Fruit fly (Drosophila melanogaster) whole organism, embryonic: ENCODE data around the gene Mst57Da.

Experiments
- CG10267 ChIP-seq: fragments of 200-800 bp; sonication (Bioruptor generic); optimal IDR thresholded peaks from 2 replicates; lab custom pipeline; 2018; ENCODE audit warnings: missing biosample characterization, mild to moderate bottlenecking, missing genetic modification characterization, moderate library complexity
- CG11247 ChIP-seq: fragments of 200-800 bp; sonication (Bioruptor generic); IDR thresholded peaks from 2 replicates; pipeline ENCODE4 v1.3.6; 2022; ENCODE audit warnings: missing biosample characterization, missing genetic modification characterization
- CG11504 ChIP-seq: fragments of 200-800 bp; sonication (Bioruptor generic); optimal IDR thresholded peaks from 3 replicates; lab custom pipeline; 2019; ENCODE audit warnings: missing biosample characterization, mild to moderate bottlenecking, missing genetic modification characterization, moderate library complexity
- CG11696 ChIP-seq: fragments of 200-800 bp; sonication (Bioruptor generic); IDR thresholded peaks from 2 replicates; pipeline ENCODE4 v1.3.6; 2022; ENCODE audit warnings: missing biosample characterization, missing genetic modification characterization
- CG12391 ChIP-seq: fragments of 200-800 bp; sonication (Bioruptor generic); optimal IDR thresholded peaks from 3 replicates; lab custom pipeline; 2018; ENCODE audit warnings: missing biosample characterization, mild to moderate bottlenecking, missing genetic modification characterization, moderate library complexity
- CG13123 ChIP-seq: fragments of 200-800 bp; sonication (Bioruptor generic); optimal IDR thresholded peaks from 2 replicates; lab custom pipeline; 2016; ENCODE audit warnings: missing biosample characterization, missing genetic modification characterization
- CG13287 ChIP-seq: fragments of 200-800 bp; sonication (Bioruptor generic); IDR thresholded peaks from 2 replicates; pipeline ENCODE4 v1.3.6; 2022; ENCODE audit warnings: missing biosample characterization, missing genetic modification characterization; ENCODE audit not compliant: partially characterized antibody
- CG13424 ChIP-seq: fragments of 200-800 bp; sonication (Bioruptor generic); optimal IDR thresholded peaks from 2 replicates; lab custom pipeline; 2019; ENCODE audit warnings: missing biosample characterization, mild to moderate bottlenecking, missing genetic modification characterization, moderate library complexity
- CG14441 ChIP-seq: fragments of 200-800 bp; sonication (Bioruptor generic); IDR thresholded peaks from 2 replicates; pipeline ENCODE4 v1.3.6; 2022; ENCODE audit warnings: missing biosample characterization, missing genetic modification characterization
- CG15514 ChIP-seq: fragments of 200-800 bp; sonication (Bioruptor generic); optimal IDR thresholded peaks from 3 replicates; lab custom pipeline; 2017; ENCODE audit warnings: missing biosample characterization, missing genetic modification characterization, mild to moderate bottlenecking, moderate library complexity, missing genetic modification reagents
- CG1603 ChIP-seq: fragments of 200-800 bp; sonication (Bioruptor generic); optimal IDR thresholded peaks from 2 replicates; lab custom pipeline; 2019; ENCODE audit warnings: missing biosample characterization, mild to moderate bottlenecking, missing genetic modification characterization, moderate library complexity
- CG17186 ChIP-seq: fragments of 200-800 bp; sonication (Bioruptor generic); optimal IDR thresholded peaks from 3 replicates; lab custom pipeline; 2017; ENCODE audit warnings: missing biosample characterization, missing genetic modification reagents, missing genetic modification characterization
- CG32532 ChIP-seq: fragments of 200-800 bp; sonication (Bioruptor generic); IDR thresholded peaks from 2 replicates; pipeline ENCODE4 v1.3.6; 2022; ENCODE audit warnings: missing biosample characterization, missing genetic modification characterization
- CG32772 ChIP-seq: fragments of 200-800 bp; sonication (Bioruptor generic); IDR thresholded peaks from 2 replicates; pipeline ENCODE4 v1.3.6; 2022; ENCODE audit warnings: missing biosample characterization, missing genetic modification characterization
- CG3281 ChIP-seq: fragments of 200-800 bp; sonication (Bioruptor generic); optimal IDR thresholded peaks from 3 replicates; lab custom pipeline; 2017; ENCODE audit warnings: missing biosample characterization, mild to moderate bottlenecking, missing genetic modification characterization
- CG4617 ChIP-seq: fragments of 200-800 bp; sonication (Bioruptor generic); optimal IDR thresholded peaks from 3 replicates; lab custom pipeline; 2016; ENCODE audit warnings: missing biosample characterization, missing genetic modification characterization, borderline replicate concordance
- CG4820 ChIP-seq: fragments of 200-800 bp; sonication (Bioruptor generic); optimal IDR thresholded peaks from 3 replicates; lab custom pipeline; 2016; ENCODE audit warnings: missing biosample characterization, missing genetic modification characterization
- CG5245 ChIP-seq: fragments of 200-800 bp; sonication (Bioruptor generic); optimal IDR thresholded peaks from 3 replicates; lab custom pipeline; 2016; ENCODE audit warnings: missing biosample characterization, missing genetic modification characterization
- CG6854 ChIP-seq: fragments of 200-800 bp; sonication (Bioruptor generic); optimal IDR thresholded peaks from 3 replicates; lab custom pipeline; 2017; ENCODE audit warnings: missing biosample characterization, mild to moderate bottlenecking, missing genetic modification characterization
- CG7556 ChIP-seq: fragments of 200-800 bp; sonication (Bioruptor generic); optimal IDR thresholded peaks from 2 replicates; lab custom pipeline; 2017; ENCODE audit warnings: missing biosample characterization, mild to moderate bottlenecking, missing genetic modification characterization
- CG9797 ChIP-seq: fragments of 200-800 bp; sonication (Bioruptor generic); optimal IDR thresholded peaks from 3 replicates; lab custom pipeline; 2018; ENCODE audit warnings: missing biosample characterization, mild to moderate bottlenecking, missing genetic modification characterization
- CHES-1-like ChIP-seq: fragments of 200-800 bp; sonication (Bioruptor generic); optimal IDR thresholded peaks from 2 replicates; lab custom pipeline; 2016; ENCODE audit warnings: missing biosample characterization, missing genetic modification characterization
- CTCF ChIP-seq: fragments of 200-800 bp; sonication (Bioruptor generic); optimal IDR thresholded peaks from 2 replicates; lab custom pipeline; 2017; ENCODE audit warnings: missing biosample characterization, mild to moderate bottlenecking, missing genetic modification characterization, moderate library complexity
- E2f2 ChIP-seq: fragments of 200-800 bp; sonication (Bioruptor generic); IDR thresholded peaks from 2 replicates; pipeline ENCODE4 v1.3.6; 2022; ENCODE audit warnings: missing biosample characterization, missing genetic modification characterization
- Eip74EF ChIP-seq, 2 experiments: fragments of 200-800 bp in 1 of 2; fragments of >200 bp in 1 of 2; sonication (Bioruptor generic) in 1 of 2; optimal IDR thresholded peaks; 2 replicates each; lab custom pipeline; 2017 to 2019; ENCODE audit warnings: missing biosample characterization in 2 of 2, missing genetic modification characterization in 2 of 2, mild to moderate bottlenecking in 1 of 2, moderate library complexity in 1 of 2
- Ets97D ChIP-seq: fragments of 200-800 bp; sonication (Bioruptor generic); optimal IDR thresholded peaks from 3 replicates; lab custom pipeline; 2016; ENCODE audit warnings: missing biosample characterization, missing genetic modification characterization
- H2.0 ChIP-seq: fragments of 200-800 bp; sonication (Bioruptor generic); IDR thresholded peaks from 2 replicates; pipeline ENCODE4 v1.3.6; 2022; ENCODE audit warnings: missing biosample characterization, missing genetic modification characterization
- Myb ChIP-seq: fragments of 200-800 bp; sonication (Bioruptor generic); optimal IDR thresholded peaks from 2 replicates; lab custom pipeline; 2016; ENCODE audit warnings: missing biosample characterization, missing genetic modification characterization
- Rx ChIP-seq: fragments of 200-800 bp; sonication (Bioruptor generic); IDR thresholded peaks from 2 replicates; pipeline ENCODE4 v1.3.6; 2022; ENCODE audit warnings: missing biosample characterization, missing genetic modification characterization
- Sin3A ChIP-seq: fragments of >200 bp; optimal IDR thresholded peaks from 2 replicates; lab custom pipeline; 2018
- Sry-δ ChIP-seq: fragments of 200-800 bp; sonication (Bioruptor generic); optimal IDR thresholded peaks from 2 replicates; lab custom pipeline; 2016; ENCODE audit warnings: missing biosample characterization, missing genetic modification characterization
- bcd ChIP-seq: fragments of 200-800 bp; sonication (Bioruptor generic); optimal IDR thresholded peaks from 2 replicates; lab custom pipeline; 2017; ENCODE audit warnings: missing biosample characterization, mild to moderate bottlenecking, missing genetic modification characterization
- caup ChIP-seq: fragments of 200-800 bp; sonication (Bioruptor generic); optimal IDR thresholded peaks from 3 replicates; lab custom pipeline; 2017; ENCODE audit warnings: missing biosample characterization, mild to moderate bottlenecking, missing genetic modification characterization, moderate library complexity; ENCODE audit not compliant: severe bottlenecking
- ci ChIP-seq: fragments of 200-800 bp; sonication (Bioruptor generic); IDR thresholded peaks from 3 replicates; pipeline ENCODE4 v1.3.6; 2022; ENCODE audit warnings: missing biosample characterization, missing genetic modification characterization
- dpn ChIP-seq, 2 experiments: fragments of 200-800 bp; sonication (Bioruptor generic); optimal IDR thresholded peaks; 3 replicates each; lab custom pipeline; 2016; ENCODE audit warnings: missing biosample characterization in 2 of 2, missing genetic modification characterization in 2 of 2
- dysf ChIP-seq: fragments of 200-800 bp; sonication (Bioruptor generic); IDR thresholded peaks from 3 replicates; pipeline ENCODE4 v1.3.6; 2022; ENCODE audit warnings: missing biosample characterization, missing genetic modification characterization
- ewg ChIP-seq: fragments of 200-800 bp; sonication (Bioruptor generic); optimal IDR thresholded peaks from 3 replicates; lab custom pipeline; 2017; ENCODE audit warnings: mild to moderate bottlenecking, missing biosample characterization, missing genetic modification reagents, missing genetic modification characterization
- gem ChIP-seq: fragments of 200-800 bp; sonication (Bioruptor generic); optimal IDR thresholded peaks from 2 replicates; lab custom pipeline; 2019; ENCODE audit warnings: missing biosample characterization, mild to moderate bottlenecking, missing genetic modification characterization, moderate library complexity
- gfzf ChIP-seq: fragments of 200-800 bp; sonication (Bioruptor generic); optimal IDR thresholded peaks from 2 replicates; lab custom pipeline; 2016; ENCODE audit warnings: missing biosample characterization, mild to moderate bottlenecking, missing genetic modification characterization, moderate library complexity
- gro ChIP-seq: fragments of 200-800 bp; sonication (Bioruptor generic); optimal IDR thresholded peaks from 2 replicates; lab custom pipeline; 2016; ENCODE audit warnings: missing biosample characterization, missing genetic modification characterization
- hkb ChIP-seq, 2 experiments: fragments of 200-800 bp in 1 of 2; fragments of >200 bp in 1 of 2; sonication (Bioruptor generic) in 1 of 2; IDR thresholded peaks in 1 of 2; optimal IDR thresholded peaks in 1 of 2; 2 replicates each; pipeline versions ENCODE4 v1.3.6 to Lab custom; 2017 to 2022; ENCODE audit warnings: missing biosample characterization in 1 of 2, missing genetic modification characterization in 1 of 2
- insv ChIP-seq, 2 experiments: fragments of 200-800 bp; sonication (Bioruptor generic); optimal IDR thresholded peaks; 3 replicates each; lab custom pipeline; 2016 to 2018; ENCODE audit warnings: missing biosample characterization in 2 of 2, missing genetic modification characterization in 2 of 2
- org-1 ChIP-seq: fragments of 200-800 bp; sonication (Bioruptor generic); optimal IDR thresholded peaks from 2 replicates; lab custom pipeline; 2017; ENCODE audit warnings: missing biosample characterization, missing genetic modification characterization
- pho ChIP-seq: fragments of 200-800 bp; sonication (Bioruptor generic); optimal IDR thresholded peaks from 2 replicates; lab custom pipeline; 2016; ENCODE audit warnings: missing biosample characterization, missing genetic modification characterization
- prd ChIP-seq, 3 experiments: fragments of >200 bp in 2 of 3; fragments of 200-800 bp in 1 of 3; sonication (Bioruptor generic) in 1 of 3; optimal IDR thresholded peaks in 2 of 3; IDR thresholded peaks in 1 of 3; 2 replicates in 2 of 3; 3 replicates in 1 of 3; pipeline versions ENCODE4 v1.3.6 to Lab custom; 2017 to 2022; ENCODE audit warnings: missing biosample characterization in 1 of 3, missing genetic modification characterization in 1 of 3
- scrt ChIP-seq: fragments of 200-800 bp; sonication (Bioruptor generic); optimal IDR thresholded peaks from 2 replicates; lab custom pipeline; 2018; ENCODE audit warnings: missing biosample characterization, mild to moderate bottlenecking, missing genetic modification characterization, moderate library complexity
- sima ChIP-seq: fragments of 200-800 bp; sonication (Bioruptor generic); optimal IDR thresholded peaks from 2 replicates; lab custom pipeline; 2016; ENCODE audit warnings: missing biosample characterization, missing genetic modification characterization
- tgo ChIP-seq: fragments of 200-800 bp; sonication (Bioruptor generic); IDR thresholded peaks from 3 replicates; pipeline ENCODE4 v1.3.6; 2022; ENCODE audit warnings: missing biosample characterization, missing genetic modification characterization
- vvl ChIP-seq: fragments of 200-800 bp; sonication (Bioruptor generic); IDR thresholded peaks from 2 replicates; pipeline ENCODE4 v1.3.6; 2022; ENCODE audit warnings: missing biosample characterization, missing genetic modification characterization

Mst57Da gene

DNA sequence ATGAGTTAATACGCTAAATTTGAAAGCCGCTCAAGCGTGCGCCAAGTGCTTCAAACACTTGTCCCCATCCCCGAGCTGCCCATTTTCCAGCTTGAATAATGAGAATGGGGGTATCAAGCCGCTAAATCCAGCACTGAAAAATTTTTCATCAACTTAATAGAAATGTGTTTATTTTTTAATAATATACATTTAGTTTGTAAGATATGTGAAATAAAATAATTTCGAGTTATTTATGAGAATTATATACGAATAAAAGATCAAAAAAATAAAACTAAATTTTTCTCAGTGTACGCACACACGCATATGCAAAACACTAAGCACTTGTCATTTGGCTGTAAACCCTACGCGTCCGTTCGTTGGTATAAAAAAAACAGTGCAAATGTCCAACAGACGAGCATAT, 23.1 kb upstream of the Mst57Da start (continued):
- TF ChIP-seq CG13123 (GFP tag; lab: Kevin White, UChicago): no peak
- peak; percentile 30 for TF ChIP-seq CG32532 (GFP tag; lab: Robert Waterston, UW)
- peak; percentile 34 for TF ChIP-seq CG7556 (GFP tag; lab: Kevin White, UChicago)
- TF ChIP-seq scrt (GFP tag; lab: Kevin White, UChicago): peak; percentile 14
- no peak for TF ChIP-seq H2.0
- TF ChIP-seq sima (GFP tag; lab: Kevin White, UChicago): no peak
- peak; percentile 26 for TF ChIP-seq CG15514 (GFP tag; lab: Kevin White, UChicago)
- TF ChIP-seq caup (GFP tag; lab: Kevin White, UChicago): peak; percentile 29
- peak; percentile 18 for TF ChIP-seq CG13424 (tag; lab: Kevin White, UChicago)
- TF ChIP-seq CG14441 (GFP tag; lab: Robert Waterston, UW): peak; percentile 47
- no peak for TF ChIP-seq tgo
- TF ChIP-seq CG6854 (GFP tag; lab: Kevin White, UChicago): peak; percentile 23
- TF ChIP-seq dpn (GFP tag; optimal IDR thresholded peaks at IDR 0.05; lab: Kevin White, UChicago): no peak
- peak; percentile 54; the same call in 1 of the 3 replicates for TF ChIP-seq dysf (GFP tag; lab: Robert Waterston, UW)
- 0 out of 2 replicates have a peak, but pooled peaks have one; percentile 35 for TF ChIP-seq vvl (GFP tag; lab: Robert Waterston, UW)
- no peak for TF ChIP-seq org-1
- peak; percentile 12 for TF ChIP-seq ewg (GFP tag; lab: Kevin White, UChicago)
- no peak for TF ChIP-seq bcd
- TF ChIP-seq CG11504 (tag; lab: Kevin White, UChicago): peak; percentile 53
- TF ChIP-seq CG11696 (GFP tag; lab: Robert Waterston, UW): no peak
- TF ChIP-seq CG32772 (GFP tag; lab: Robert Waterston, UW): no peak
- TF ChIP-seq CG3281 (GFP tag; lab: Kevin White, UChicago): peak; percentile 53
- no peak for TF ChIP-seq gro
- no peak for TF ChIP-seq hkb (optimal IDR thresholded peaks at IDR 0.05; lab: Kevin White, UChicago)
- peak; percentile 51; the same call in 1 of the 2 replicates for TF ChIP-seq hkb (GFP tag; IDR thresholded peaks at IDR 0.05; lab: Robert Waterston, UW)

DNA sequence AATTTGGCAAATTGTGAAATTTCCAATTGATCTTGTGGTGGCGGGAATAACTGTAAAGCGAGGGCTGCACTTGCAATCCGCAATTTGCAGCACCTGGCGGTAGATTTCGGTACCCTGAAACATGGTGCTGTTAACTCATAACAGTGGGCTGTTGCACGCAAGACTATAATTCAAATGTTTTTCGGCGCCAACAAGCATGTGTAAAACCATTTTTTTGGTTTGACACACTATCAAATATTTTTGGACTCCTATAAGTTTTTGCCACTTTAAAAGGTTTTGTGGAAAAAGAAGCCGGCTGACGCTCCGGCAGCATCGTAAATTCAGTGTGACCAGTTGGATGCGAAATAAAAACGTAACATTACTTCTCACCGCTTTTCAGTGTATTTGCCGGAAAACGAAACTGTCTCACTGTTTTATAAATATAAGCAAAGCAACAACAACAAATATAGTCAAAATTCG, 19.6 kb upstream of the Mst57Da start, which contains the start of the genes CG14545 and CG5886:
CG14545 (minus strand) TSS at position 68 of the 459 bp plus-strand sequence.
CG5886 (plus strand) TSS at position 409 of the 459 bp plus-strand sequence.
- no peak for TF ChIP-seq Eip74EF (GFP tag; optimal IDR thresholded peaks at IDR 0.05; lab: Kevin White, UChicago)
- peak; percentile 24 for TF ChIP-seq pho (GFP tag; lab: Kevin White, UChicago)
- TF ChIP-seq CHES-1-like (GFP tag; lab: Kevin White, UChicago): peak; percentile 31
- no peak for TF ChIP-seq CG12391 (tag; lab: Kevin White, UChicago)
- TF ChIP-seq E2f2: peak; percentile 87
- peak; percentile 59 for TF ChIP-seq Ets97D
- peak; percentile 94 for TF ChIP-seq Sin3A (lab: Kevin White, UChicago)
- 0 out of 3 replicates have a peak, but pooled peaks have one; percentile 45 for TF ChIP-seq ci (GFP tag; lab: Robert Waterston, UW)
- TF ChIP-seq Rx (GFP tag; lab: Robert Waterston, UW): peak; percentile 26; the same call in 1 of the 2 replicates
- peak; percentile 47 for TF ChIP-seq CG10267 (tag; lab: Kevin White, UChicago)
- TF ChIP-seq Sry-δ (GFP tag; lab: Kevin White, UChicago): peak; percentile 37
- no peak for TF ChIP-seq CG11247 (GFP tag; lab: Robert Waterston, UW)
- TF ChIP-seq prd (optimal IDR thresholded peaks at IDR 0.05; lab: Kevin White, UChicago): no peak
- 0 out of 3 replicates have a peak, but pooled peaks have one; percentile 5 for TF ChIP-seq prd (GFP tag; IDR thresholded peaks at IDR 0.05; lab: Robert Waterston, UW)
- peak; percentile 93 for TF ChIP-seq CTCF (GFP tag; lab: Kevin White, UChicago)
- peak; percentile 85 for TF ChIP-seq CG9797 (GFP tag; lab: Kevin White, UChicago)
- no peak for TF ChIP-seq CG5245 (GFP tag; lab: Kevin White, UChicago)
- TF ChIP-seq CG4617 (GFP tag; lab: Kevin White, UChicago): peak; percentile 29
- TF ChIP-seq CG13287 (GFP tag; lab: Robert Waterston, UW): 0 out of 2 replicates have a peak, but pooled peaks have one; percentile 47
- TF ChIP-seq CG11504 (tag; lab: Kevin White, UChicago): peak; percentile 10
- TF ChIP-seq gfzf (GFP tag; lab: Kevin White, UChicago): peak; percentile 91
- peak; percentile 93 for TF ChIP-seq hkb (optimal IDR thresholded peaks at IDR 0.05; lab: Kevin White, UChicago)
- TF ChIP-seq hkb (GFP tag; IDR thresholded peaks at IDR 0.05; lab: Robert Waterston, UW): no peak
- TF ChIP-seq Myb (GFP tag; lab: Kevin White, UChicago): peak; percentile 53
- peak in 1 of 2 experiments; percentile 3 for TF ChIP-seq insv (GFP tag; optimal IDR thresholded peaks at IDR 0.05; lab: Kevin White, UChicago)
- no peak for TF ChIP-seq CG4820
- TF ChIP-seq gem (tag; lab: Kevin White, UChicago): peak; percentile 5
- TF ChIP-seq CG17186 (GFP tag; lab: Kevin White, UChicago): peak; percentile 100
- peak; percentile 40 for TF ChIP-seq CG1603 (tag; lab: Kevin White, UChicago)
